Fruit fly (Drosophila melanogaster) S2 (cell line): Measurements from ENCODE around the gene yps.

Experiments used
- CG8478 ChIP-seq: fragments of >200 bp; optimal IDR thresholded peaks from 2 replicates; lab custom pipeline; 2018
- CTCF ChIP-seq, 2 experiments: fragments of >200 bp; optimal IDR thresholded peaks; 2 replicates each; lab custom pipeline; 2018

Gene yps

dm6 chr3L:12099329-12100031 lies 25.5 kb downstream of the yps start:
- no peak for TF ChIP-seq CTCF (optimal IDR thresholded peaks at IDR 0.05; lab: Kevin White, UChicago)
- no peak for TF ChIP-seq CG8478 (lab: Kevin White, UChicago)

- TF ChIP-seq CTCF (optimal IDR thresholded peaks at IDR 0.05; lab: Kevin White, UChicago), result no peak
- no peak for TF ChIP-seq CG8478 (lab: Kevin White, UChicago)
Measured at dm6 chr3L:12096799-12097662, 27.9 kb downstream of the yps start.

- TF ChIP-seq CG8478 (lab: Kevin White, UChicago), result no peak
- TF ChIP-seq CTCF (optimal IDR thresholded peaks at IDR 0.05; lab: Kevin White, UChicago), result no peak
Measured at dm6 chr3L:12095960-12096359, 29.0 kb downstream of the yps start.

dm6 chr3L:12092860-12093359 lies 32.0 kb downstream of the yps start:
- TF ChIP-seq CG8478 (lab: Kevin White, UChicago), result no peak
- TF ChIP-seq CTCF (optimal IDR thresholded peaks at IDR 0.05; lab: Kevin White, UChicago), result no peak

dm6 chr3L:12090898-12091685 lies 33.9 kb downstream of the yps start:
- TF ChIP-seq CG8478 (lab: Kevin White, UChicago), result no peak
- no peak for TF ChIP-seq CTCF (optimal IDR thresholded peaks at IDR 0.05; lab: Kevin White, UChicago)

dm6 chr3L:12090184-12090897 lies 34.6 kb downstream of the yps start:
- TF ChIP-seq CTCF (optimal IDR thresholded peaks at IDR 0.05; lab: Kevin White, UChicago) (no peak), CG8478 (lab: Kevin White, UChicago) (no peak)

dm6 chr3L:12088326-12088725 lies 36.6 kb downstream of the yps start, which contains the start of gene CG17154:
Gene CG17154, plus strand, starts transcription at chr3L:12088626.
- TF ChIP-seq CTCF (optimal IDR thresholded peaks at IDR 0.05; lab: Kevin White, UChicago) (no peak), CG8478 (lab: Kevin White, UChicago) (no peak)

- TF ChIP-seq CTCF (optimal IDR thresholded peaks at IDR 0.05; lab: Kevin White, UChicago) (no peak), CG8478 (lab: Kevin White, UChicago) (no peak)
Measured at dm6 chr3L:12085691-12086078, 39.3 kb downstream of the yps start.

- TF ChIP-seq CG8478 (lab: Kevin White, UChicago) (no peak), CTCF (optimal IDR thresholded peaks at IDR 0.05; lab: Kevin White, UChicago) (no peak)
Measured at dm6 chr3L:12084969-12085690, 39.8 kb downstream of the yps start.

dm6 chr3L:12083861-12084260 lies 41.1 kb downstream of the yps start:
- TF ChIP-seq CTCF (optimal IDR thresholded peaks at IDR 0.05; lab: Kevin White, UChicago) (no peak), CG8478 (lab: Kevin White, UChicago) (no peak)

dm6 chr3L:12083092-12083680 lies 41.8 kb downstream of the yps start:
- TF ChIP-seq CG8478 (lab: Kevin White, UChicago) (no peak), CTCF (optimal IDR thresholded peaks at IDR 0.05; lab: Kevin White, UChicago) (no peak)

- no peak for TF ChIP-seq CTCF (optimal IDR thresholded peaks at IDR 0.05; lab: Kevin White, UChicago)
- no peak for TF ChIP-seq CG8478 (lab: Kevin White, UChicago)
Measured at dm6 chr3L:12082521-12082841, 42.5 kb downstream of the yps start.
